Fruit fly (Drosophila melanogaster): ENCODE data around the gene nac.
A peak's percentile ranks its signal among the peaks of the same experiment; 100 is the strongest.

nac gene

DNA sequence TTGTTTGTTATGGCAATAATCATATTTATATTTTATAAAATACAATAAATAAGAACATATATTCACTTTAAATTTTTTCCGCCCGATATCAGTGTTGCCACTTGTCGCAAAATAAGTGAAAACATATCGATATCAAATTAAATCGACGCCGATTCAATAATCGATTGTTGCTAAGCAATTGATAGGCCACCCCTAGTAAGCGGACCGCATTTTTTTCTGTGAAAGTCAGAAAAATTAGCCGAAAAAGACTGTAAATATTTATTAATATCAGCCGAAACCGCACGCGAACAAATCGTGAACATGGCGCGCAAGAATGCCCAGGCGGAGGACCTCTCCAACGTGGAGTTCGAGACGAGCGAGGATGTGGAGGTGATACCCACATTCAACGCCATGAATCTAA, 9.2 kb upstream of the nac start, which contains the start of gene CG7483 (continued):
- no peak for TF ChIP-seq B-H2 (GFP tag; optimal IDR thresholded peaks at IDR 0.05)
- no peak for TF ChIP-seq Atf-2 (GFP tag; optimal IDR thresholded peaks at IDR 0.05)
- TF ChIP-seq CG32772 (GFP tag; IDR thresholded peaks at IDR 0.05), result no peak
- TF ChIP-seq ken (GFP tag; IDR thresholded peaks at IDR 0.05), result no peak
- peak; percentile 30 for TF ChIP-seq gfzf (GFP tag; optimal IDR thresholded peaks at IDR 0.05)
- TF ChIP-seq CG11456 (GFP tag; IDR thresholded peaks at IDR 0.05), result no peak
- no peak for TF ChIP-seq D19B (GFP tag; optimal IDR thresholded peaks at IDR 0.05)
- TF ChIP-seq vnd (GFP tag; IDR thresholded peaks at IDR 0.05; ENCODE audit: partially characterized antibody), result peak; percentile 75
- TF ChIP-seq CG18599 (GFP tag; optimal IDR thresholded peaks at IDR 0.05), result no peak
- TF ChIP-seq jigr1 (GFP tag; IDR thresholded peaks at IDR 0.05), result no peak
- peak; percentile 0 for TF ChIP-seq grau (tag; optimal IDR thresholded peaks at IDR 0.05)
- TF ChIP-seq CG8924 (tag; optimal IDR thresholded peaks at IDR 0.05), result no peak
- no peak for TF ChIP-seq CG7357 (GFP tag; IDR thresholded peaks at IDR 0.05)
- TF ChIP-seq lbe (GFP tag; optimal IDR thresholded peaks at IDR 0.05), result peak; percentile 34
- TF ChIP-seq Opbp (GFP tag; IDR thresholded peaks at IDR 0.05; ENCODE audit: partially characterized antibody), result peak; percentile 82; the same call in 2 of the 3 replicates
- TF ChIP-seq CG15601 (tag; optimal IDR thresholded peaks at IDR 0.05), result peak; percentile 46
- no peak for TF ChIP-seq crol (GFP tag; IDR thresholded peaks at IDR 0.05)
- TF ChIP-seq HmgZ (tag; optimal IDR thresholded peaks at IDR 0.05), result no peak
- TF ChIP-seq Six4 (GFP tag; optimal IDR thresholded peaks at IDR 0.05), result no peak
- no peak for TF ChIP-seq Ptx1 (GFP tag; IDR thresholded peaks at IDR 0.05)
- peak; percentile 93 for TF ChIP-seq MESR4 (GFP tag; optimal IDR thresholded peaks at IDR 0.05)
- TF ChIP-seq CG10366 (GFP tag; IDR thresholded peaks at IDR 0.05), result no peak
- no peak for TF ChIP-seq Lim3 (GFP tag; IDR thresholded peaks at IDR 0.05)
- TF ChIP-seq CG12744 (GFP tag; optimal IDR thresholded peaks at IDR 0.05), result no peak
- peak; percentile 34 for TF ChIP-seq Nf-YC (tag; optimal IDR thresholded peaks at IDR 0.05)
- TF ChIP-seq hb (GFP tag; IDR thresholded peaks at IDR 0.05; ENCODE audit: partially characterized antibody), result peak; percentile 61; the same call in 1 of the 3 replicates
- TF ChIP-seq trh (GFP tag; optimal IDR thresholded peaks at IDR 0.05), result no peak
- no peak for TF ChIP-seq NfI (GFP tag; optimal IDR thresholded peaks at IDR 0.05)
- no peak for TF ChIP-seq Taf1 (GFP tag; IDR thresholded peaks at IDR 0.05)
- TF ChIP-seq CG12219 (GFP tag; optimal IDR thresholded peaks at IDR 0.05), result no peak
- no peak for TF ChIP-seq Xrp1 (GFP tag; IDR thresholded peaks at IDR 0.05)
- TF ChIP-seq Doc2 (GFP tag; IDR thresholded peaks at IDR 0.05), result no peak
- no peak for TF ChIP-seq Dbx (GFP tag; IDR thresholded peaks at IDR 0.05)
- TF ChIP-seq E2f1 (GFP tag; IDR thresholded peaks at IDR 0.05), result no peak
- TF ChIP-seq so (GFP tag; IDR thresholded peaks at IDR 0.05), result no peak
- no peak for TF ChIP-seq fd64A (GFP tag; optimal IDR thresholded peaks at IDR 0.05)
- peak; percentile 48 for TF ChIP-seq CG10267 (tag; optimal IDR thresholded peaks at IDR 0.05)
- TF ChIP-seq CG9797 (GFP tag; optimal IDR thresholded peaks at IDR 0.05), result peak; percentile 54
- TF ChIP-seq Myb (GFP tag; optimal IDR thresholded peaks at IDR 0.05), result peak; percentile 4
- TF ChIP-seq BEAF-32 (GFP tag; optimal IDR thresholded peaks at IDR 0.05), result peak; percentile 80
- TF ChIP-seq CG7963 (GFP tag; IDR thresholded peaks at IDR 0.05; ENCODE audit: partially characterized antibody), result peak; percentile 71
- TF ChIP-seq CG14860 (GFP tag; IDR thresholded peaks at IDR 0.05; ENCODE audit: partially characterized antibody), result peak; percentile 74; the same call in 2 of the 3 replicates
- no peak for TF ChIP-seq HLHmδ (GFP tag; optimal IDR thresholded peaks at IDR 0.05)
- no peak for TF ChIP-seq Max (GFP tag; optimal IDR thresholded peaks at IDR 0.05)
- peak in 1 of 3 experiments; percentile 43 for TF ChIP-seq Stat92E (GFP tag; optimal IDR thresholded peaks at IDR 0.05)
- TF ChIP-seq unpg (GFP tag; optimal IDR thresholded peaks at IDR 0.05), result no peak
- TF ChIP-seq chn (GFP tag; optimal IDR thresholded peaks at IDR 0.05), result no peak
- TF ChIP-seq sim (GFP tag; IDR thresholded peaks at IDR 0.05), result no peak
- TF ChIP-seq hbn (GFP tag; IDR thresholded peaks at IDR 0.05; ENCODE audit: partially characterized antibody), result peak; percentile 87
- no peak for TF ChIP-seq eyg (GFP tag; optimal IDR thresholded peaks at IDR 0.05)
- no peak for TF ChIP-seq CG13296 (GFP tag; optimal IDR thresholded peaks at IDR 0.05)

Measured in whole organism, embryonic.